Fruit fly (Drosophila melanogaster) whole organism, embryonic: ENCODE data around the gene CG32452.
A peak's percentile ranks its signal among the peaks of the same experiment; 100 is the strongest.

Experiments
- Atf3 ChIP-seq: fragments of 200-800 bp; sonication (Bioruptor generic); optimal IDR thresholded peaks from 3 replicates; lab custom pipeline; 2016; ENCODE audit warnings: missing biosample characterization, missing genetic modification characterization
- Atf6 ChIP-seq: fragments of 200-800 bp; sonication (Bioruptor generic); IDR thresholded peaks from 2 replicates; pipeline ENCODE4 v1.3.6; 2022; ENCODE audit warnings: missing biosample characterization, missing genetic modification characterization
- B-H1 ChIP-seq: fragments of 200-800 bp; sonication (Bioruptor generic); IDR thresholded peaks from 3 replicates; pipeline ENCODE4 v1.3.6; 2022; ENCODE audit warnings: missing biosample characterization, missing genetic modification characterization
- BtbVII ChIP-seq: fragments of 200-800 bp; sonication (Bioruptor generic); optimal IDR thresholded peaks from 3 replicates; lab custom pipeline; 2017; ENCODE audit warnings: missing biosample characterization, mild to moderate bottlenecking, missing genetic modification characterization
- CG10543 ChIP-seq: fragments of 200-800 bp; sonication (Bioruptor generic); optimal IDR thresholded peaks from 3 replicates; lab custom pipeline; 2017; ENCODE audit warnings: missing biosample characterization, mild to moderate bottlenecking, missing genetic modification characterization, moderate library complexity
- CG10959 ChIP-seq: fragments of 200-800 bp; sonication (Bioruptor generic); IDR thresholded peaks from 2 replicates; pipeline ENCODE4 v1.3.6; 2022; ENCODE audit warnings: missing biosample characterization, missing genetic modification characterization
- CG11696 ChIP-seq: fragments of 200-800 bp; sonication (Bioruptor generic); IDR thresholded peaks from 2 replicates; pipeline ENCODE4 v1.3.6; 2022; ENCODE audit warnings: missing biosample characterization, missing genetic modification characterization
- CG13123 ChIP-seq: fragments of 200-800 bp; sonication (Bioruptor generic); optimal IDR thresholded peaks from 2 replicates; lab custom pipeline; 2016; ENCODE audit warnings: missing biosample characterization, missing genetic modification characterization
- CG14860 ChIP-seq: fragments of 200-800 bp; sonication (Bioruptor generic); IDR thresholded peaks from 3 replicates; pipeline ENCODE4 v1.3.6; 2022; ENCODE audit warnings: missing biosample characterization, missing genetic modification characterization; ENCODE audit not compliant: partially characterized antibody
- CG15514 ChIP-seq: fragments of 200-800 bp; sonication (Bioruptor generic); optimal IDR thresholded peaks from 3 replicates; lab custom pipeline; 2017; ENCODE audit warnings: missing biosample characterization, missing genetic modification characterization, mild to moderate bottlenecking, moderate library complexity, missing genetic modification reagents
- CG16863 ChIP-seq: fragments of 200-800 bp; sonication (Bioruptor generic); optimal IDR thresholded peaks from 3 replicates; lab custom pipeline; 2016; ENCODE audit warnings: missing biosample characterization, missing genetic modification characterization
- CG1792 ChIP-seq: fragments of 200-800 bp; sonication (Bioruptor generic); optimal IDR thresholded peaks from 2 replicates; lab custom pipeline; 2016; ENCODE audit warnings: missing biosample characterization, missing genetic modification characterization
- CG2120 ChIP-seq: fragments of 200-800 bp; sonication (Bioruptor generic); optimal IDR thresholded peaks from 3 replicates; lab custom pipeline; 2016; ENCODE audit warnings: missing biosample characterization, missing genetic modification characterization
- CG31365 ChIP-seq: fragments of 200-800 bp; sonication (Bioruptor generic); optimal IDR thresholded peaks from 2 replicates; lab custom pipeline; 2018; ENCODE audit warnings: missing biosample characterization, mild to moderate bottlenecking, missing genetic modification characterization
- CG31388 ChIP-seq: fragments of 200-800 bp; sonication (Bioruptor generic); optimal IDR thresholded peaks from 2 replicates; lab custom pipeline; 2016; ENCODE audit warnings: missing biosample characterization, missing genetic modification characterization
- CG5953 ChIP-seq: fragments of 200-800 bp; sonication (Bioruptor generic); IDR thresholded peaks from 2 replicates; pipeline ENCODE4 v1.3.6; 2022; ENCODE audit warnings: missing biosample characterization, missing genetic modification characterization
- CG6765 ChIP-seq: fragments of 200-800 bp; sonication (Bioruptor generic); optimal IDR thresholded peaks from 3 replicates; lab custom pipeline; 2017; ENCODE audit warnings: missing biosample characterization, mild to moderate bottlenecking, missing genetic modification characterization
- CG6791 ChIP-seq: fragments of 200-800 bp; sonication (Bioruptor generic); IDR thresholded peaks from 3 replicates; pipeline ENCODE4 v1.3.6; 2022; ENCODE audit warnings: missing biosample characterization, missing genetic modification characterization; ENCODE audit not compliant: partially characterized antibody
- CG8388 ChIP-seq: fragments of 200-800 bp; sonication (Bioruptor generic); optimal IDR thresholded peaks from 2 replicates; lab custom pipeline; 2019; ENCODE audit warnings: missing biosample characterization, mild to moderate bottlenecking, missing genetic modification characterization, moderate library complexity
- CG9609 ChIP-seq: fragments of 200-800 bp; sonication (Bioruptor generic); optimal IDR thresholded peaks from 3 replicates; lab custom pipeline; 2016; ENCODE audit warnings: missing biosample characterization, missing genetic modification characterization
- CkIIα-i1 ChIP-seq: fragments of 200-800 bp; sonication (Bioruptor generic); IDR thresholded peaks from 2 replicates; pipeline ENCODE4 v1.3.6; 2022; ENCODE audit warnings: missing biosample characterization, missing genetic modification characterization
- Doc3 ChIP-seq: fragments of 200-800 bp; sonication (Bioruptor generic); IDR thresholded peaks from 3 replicates; pipeline ENCODE4 v1.3.6; 2022; ENCODE audit warnings: missing biosample characterization, missing genetic modification characterization; ENCODE audit not compliant: partially characterized antibody
- Eip74EF ChIP-seq, 2 experiments: fragments of 200-800 bp in 1 of 2; fragments of >200 bp in 1 of 2; sonication (Bioruptor generic) in 1 of 2; optimal IDR thresholded peaks; 2 replicates each; lab custom pipeline; 2017 to 2019; ENCODE audit warnings: missing biosample characterization in 2 of 2, missing genetic modification characterization in 2 of 2, mild to moderate bottlenecking in 1 of 2, moderate library complexity in 1 of 2
- HLH4C ChIP-seq: fragments of 200-800 bp; sonication (Bioruptor generic); IDR thresholded peaks from 3 replicates; pipeline ENCODE4 v1.3.6; 2022; ENCODE audit warnings: missing biosample characterization, missing genetic modification characterization; ENCODE audit not compliant: partially characterized antibody
- HLHmδ ChIP-seq: fragments of 200-800 bp; sonication (Bioruptor generic); optimal IDR thresholded peaks from 2 replicates; lab custom pipeline; 2018; ENCODE audit warnings: missing biosample characterization, mild to moderate bottlenecking, missing genetic modification characterization, moderate library complexity
- Hr51 ChIP-seq, 2 experiments: fragments of 200-800 bp; sonication (Bioruptor generic); optimal IDR thresholded peaks; 2 replicates in 1 of 2; 3 replicates in 1 of 2; lab custom pipeline; 2016 to 2018; ENCODE audit warnings: missing biosample characterization in 2 of 2, missing genetic modification characterization in 2 of 2, mild to moderate bottlenecking in 1 of 2, moderate library complexity in 1 of 2
- Lhr ChIP-seq: fragments of 200-800 bp; sonication (Bioruptor generic); optimal IDR thresholded peaks from 3 replicates; lab custom pipeline; 2017; ENCODE audit warnings: mild to moderate bottlenecking, missing biosample characterization, missing genetic modification reagents, missing genetic modification characterization
- Max ChIP-seq: fragments of 200-800 bp; sonication (Bioruptor generic); optimal IDR thresholded peaks from 2 replicates; lab custom pipeline; 2016; ENCODE audit warnings: missing biosample characterization, mild to moderate bottlenecking, missing genetic modification characterization
- Med ChIP-seq: fragments of 200-800 bp; sonication (Bioruptor generic); peaks from one replicate; lab custom pipeline; 2016; ENCODE audit warnings: missing biosample characterization, missing genetic modification characterization, mild to moderate bottlenecking, inconsistent platforms, moderate library complexity
- Oaz ChIP-seq: fragments of 200-800 bp; sonication (Bioruptor generic); IDR thresholded peaks from 2 replicates; pipeline ENCODE4 v1.3.6; 2022; ENCODE audit warnings: missing biosample characterization, missing genetic modification characterization
- Opbp ChIP-seq: fragments of 200-800 bp; sonication (Bioruptor generic); IDR thresholded peaks from 3 replicates; pipeline ENCODE4 v1.3.6; 2022; ENCODE audit warnings: missing biosample characterization, missing genetic modification characterization; ENCODE audit not compliant: partially characterized antibody
- Taf1 ChIP-seq: fragments of 200-800 bp; sonication (Bioruptor generic); IDR thresholded peaks from 2 replicates; pipeline ENCODE4 v1.3.6; 2022; ENCODE audit warnings: missing biosample characterization, missing genetic modification characterization
- bab2 ChIP-seq: fragments of 200-800 bp; sonication (Bioruptor generic); optimal IDR thresholded peaks from 2 replicates; lab custom pipeline; 2016; ENCODE audit warnings: missing biosample characterization, missing genetic modification characterization
- bbx ChIP-seq: fragments of 200-800 bp; sonication (Bioruptor generic); IDR thresholded peaks from 2 replicates; pipeline ENCODE4 v1.3.6; 2022; ENCODE audit warnings: missing biosample characterization, missing genetic modification characterization; ENCODE audit not compliant: partially characterized antibody
- cas ChIP-seq: fragments of 200-800 bp; sonication (Bioruptor generic); IDR thresholded peaks from 2 replicates; pipeline ENCODE4 v1.3.6; 2022; ENCODE audit warnings: missing biosample characterization, missing genetic modification characterization
- cg ChIP-seq: fragments of 200-800 bp; sonication (Bioruptor generic); optimal IDR thresholded peaks from 3 replicates; lab custom pipeline; 2019; ENCODE audit warnings: missing biosample characterization, mild to moderate bottlenecking, missing genetic modification characterization, moderate library complexity
- croc ChIP-seq: fragments of 200-800 bp; sonication (Bioruptor generic); conservative IDR thresholded peaks from 3 replicates; pipeline ENCODE4 v1.3.6; 2022; ENCODE audit warnings: missing biosample characterization, missing genetic modification characterization
- crol ChIP-seq: fragments of 200-800 bp; sonication (Bioruptor generic); IDR thresholded peaks from 2 replicates; pipeline ENCODE4 v1.3.6; 2022; ENCODE audit warnings: missing biosample characterization, missing genetic modification characterization
- dysf ChIP-seq: fragments of 200-800 bp; sonication (Bioruptor generic); IDR thresholded peaks from 3 replicates; pipeline ENCODE4 v1.3.6; 2022; ENCODE audit warnings: missing biosample characterization, missing genetic modification characterization
- eyg ChIP-seq: fragments of 200-800 bp; sonication (Bioruptor generic); optimal IDR thresholded peaks from 3 replicates; lab custom pipeline; 2016; ENCODE audit warnings: missing biosample characterization, missing genetic modification characterization
- ftz-f1 ChIP-seq: fragments of 200-800 bp; sonication (Bioruptor generic); optimal IDR thresholded peaks from 2 replicates; lab custom pipeline; 2016; ENCODE audit warnings: missing biosample characterization, missing genetic modification characterization
- insv ChIP-seq, 2 experiments: fragments of 200-800 bp; sonication (Bioruptor generic); optimal IDR thresholded peaks; 3 replicates each; lab custom pipeline; 2016 to 2018; ENCODE audit warnings: missing biosample characterization in 2 of 2, missing genetic modification characterization in 2 of 2
- ken ChIP-seq: fragments of 200-800 bp; sonication (Bioruptor generic); IDR thresholded peaks from 3 replicates; pipeline ENCODE4 v1.3.6; 2022; ENCODE audit warnings: missing biosample characterization, missing genetic modification characterization
- repo ChIP-seq: fragments of 200-800 bp; sonication (Bioruptor generic); optimal IDR thresholded peaks from 2 replicates; lab custom pipeline; 2016; ENCODE audit warnings: missing biosample characterization, missing genetic modification characterization
- trem ChIP-seq: fragments of 200-800 bp; optimal IDR thresholded peaks from 3 replicates; lab custom pipeline; 2019; ENCODE audit warnings: missing biosample characterization, mild to moderate bottlenecking, missing genetic modification characterization, moderate library complexity
- unpg ChIP-seq: fragments of 200-800 bp; sonication (Bioruptor generic); optimal IDR thresholded peaks from 3 replicates; lab custom pipeline; 2018; ENCODE audit warnings: missing biosample characterization, mild to moderate bottlenecking, missing genetic modification characterization, moderate library complexity
- zen ChIP-seq: fragments of 200-800 bp; sonication (Bioruptor generic); optimal IDR thresholded peaks from 3 replicates; lab custom pipeline; 2018; ENCODE audit warnings: missing biosample characterization, mild to moderate bottlenecking, missing genetic modification characterization, moderate library complexity

Gene CG32452

dm6 chr3L:22741389-22742120, 24.0 kb downstream of the CG32452 start, which contains the start of gene CG7369 (continued):
- TF ChIP-seq Atf6 (peak; percentile 77), Max (GFP tag; lab: Kevin White, UChicago) (peak; percentile 88), Oaz (GFP tag; lab: Robert Waterston, UW) (peak; percentile 41; the same call in 1 of the 2 replicates), bab2 (GFP tag; lab: Kevin White, UChicago) (peak; percentile 77), unpg (GFP tag; lab: Kevin White, UChicago) (peak; percentile 67), CG11696 (GFP tag; lab: Robert Waterston, UW) (0 out of 2 replicates have a peak, but pooled peaks have one; percentile 45), Doc3 (GFP tag; lab: Robert Waterston, UW) (peak; percentile 86), CG6791 (GFP tag; lab: Robert Waterston, UW) (peak; percentile 57; the same call in 2 of the 3 replicates), HLH4C (GFP tag; lab: Robert Waterston, UW) (peak; percentile 73), CG10959 (peak; percentile 68), cas (GFP tag; lab: Robert Waterston, UW) (peak; percentile 47), repo (GFP tag; lab: Kevin White, UChicago) (peak; percentile 60), B-H1 (GFP tag; lab: Robert Waterston, UW) (peak; percentile 58), Hr51 (GFP tag; optimal IDR thresholded peaks at IDR 0.05; lab: Kevin White, UChicago) (peak; percentile 72 to 74), CG2120 (peak; percentile 92), eyg (GFP tag; lab: Kevin White, UChicago) (peak; percentile 36)

dm6 chr3L:22742121-22742531, 24.6 kb downstream of the CG32452 start:
- TF ChIP-seq CG8388: no peak
- TF ChIP-seq bbx (GFP tag; lab: Robert Waterston, UW): 0 out of 2 replicates have a peak, but pooled peaks have one; percentile 6
- TF ChIP-seq CG14860 (GFP tag; lab: Robert Waterston, UW): 0 out of 3 replicates have a peak, but pooled peaks have one; percentile 17
- TF ChIP-seq CG6765 (GFP tag; lab: Kevin White, UChicago): no peak
- 0 out of 3 replicates have a peak, but pooled peaks have one; percentile 29 for TF ChIP-seq Opbp (GFP tag; lab: Robert Waterston, UW)
- peak in 1 of 2 experiments; percentile 57 for TF ChIP-seq insv (GFP tag; optimal IDR thresholded peaks at IDR 0.05; lab: Kevin White, UChicago)
- no peak for TF ChIP-seq Taf1 (GFP tag; lab: Robert Waterston, UW)
- TF ChIP-seq CG31388: no peak
- TF ChIP-seq CG10543 (GFP tag; lab: Kevin White, UChicago): no peak
- TF ChIP-seq cg (GFP tag; lab: Kevin White, UChicago): peak; percentile 85
- TF ChIP-seq CG15514 (GFP tag; lab: Kevin White, UChicago): no peak
- TF ChIP-seq Med (GFP tag; lab: Kevin White, UChicago): peak; percentile 7
- no peak for TF ChIP-seq Atf3
- TF ChIP-seq CG5953: no peak
- TF ChIP-seq CkIIα-i1 (GFP tag; lab: Robert Waterston, UW): no peak
- no peak for TF ChIP-seq trem (tag; lab: Kevin White, UChicago)
- no peak for TF ChIP-seq CG31365 (tag; lab: Kevin White, UChicago)
- no peak for TF ChIP-seq CG1792 (GFP tag; lab: Kevin White, UChicago)
- 0 out of 3 replicates have a peak, but pooled peaks have one; percentile 31 for TF ChIP-seq ken (GFP tag; lab: Robert Waterston, UW)
- TF ChIP-seq Lhr (GFP tag; lab: Kevin White, UChicago): no peak
- no peak for TF ChIP-seq CG16863 (GFP tag; lab: Kevin White, UChicago)
- no peak for TF ChIP-seq Eip74EF (GFP tag; optimal IDR thresholded peaks at IDR 0.05; lab: Kevin White, UChicago)
- TF ChIP-seq CG9609 (GFP tag; lab: Kevin White, UChicago): no peak
- TF ChIP-seq zen: no peak
- no peak for TF ChIP-seq CG13123 (GFP tag; lab: Kevin White, UChicago)
- no peak for TF ChIP-seq croc (GFP tag; lab: Robert Waterston, UW)
- TF ChIP-seq crol: peak; percentile 44; the same call in 1 of the 2 replicates
- no peak for TF ChIP-seq ftz-f1 (GFP tag; lab: Kevin White, UChicago)
- TF ChIP-seq BtbVII (GFP tag; lab: Kevin White, UChicago): no peak
- no peak for TF ChIP-seq HLHmδ (GFP tag; lab: Kevin White, UChicago)
- no peak for TF ChIP-seq dysf (GFP tag; lab: Robert Waterston, UW)
